Worm (Caenorhabditis elegans): ENCODE measurements around the gene clx-1.

clx-1 gene

ce11 chrIV:7785506-7786065 lies 51.1 kb downstream of the clx-1 start, which contains the start of gene tag-322 (continued):
- TF ChIP-seq dmd-9 (GFP tag; IDR thresholded peaks at IDR 0.05): no peak
- TF ChIP-seq dve-1 (tag; optimal IDR thresholded peaks at IDR 0.05; ENCODE audit: insufficient read depth): peak; percentile 70
- no peak for TF ChIP-seq egl-27 (tag; optimal IDR thresholded peaks at IDR 0.05)
- no peak for TF ChIP-seq F26F4.8 (GFP tag; conservative IDR thresholded peaks at IDR 0.05)
- no peak for TF ChIP-seq php-3 (GFP tag; IDR thresholded peaks at IDR 0.05)
- no peak for TF ChIP-seq nhr-10 (tag; optimal IDR thresholded peaks at IDR 0.05)
- no peak for TF ChIP-seq unc-130 (GFP tag; optimal IDR thresholded peaks at IDR 0.05)
- no peak for TF ChIP-seq pha-4 (GFP tag; IDR thresholded peaks at IDR 0.05)
- TF ChIP-seq pha-4 (tag; optimal IDR thresholded peaks at IDR 0.05): peak; percentile 18
- peak; percentile 84 for TF ChIP-seq mes-2 (tag; optimal IDR thresholded peaks at IDR 0.05; ENCODE audit: poor library complexity, severe bottlenecking)
- TF ChIP-seq hlh-11 (tag; optimal IDR thresholded peaks at IDR 0.05): peak; percentile 32
- TF ChIP-seq daf-16 (GFP tag; optimal IDR thresholded peaks at IDR 0.05): peak in 1 of 2 experiments; percentile 32
- TF ChIP-seq daf-16 (tag; optimal IDR thresholded peaks at IDR 0.05): peak; percentile 45
- no peak for TF ChIP-seq ctbp-1 (GFP tag; IDR thresholded peaks at IDR 0.05)
- TF ChIP-seq rbr-2 (tag; optimal IDR thresholded peaks at IDR 0.05): peak; percentile 62
- no peak for TF ChIP-seq dmd-8 (GFP tag; IDR thresholded peaks at IDR 0.05)
- no peak for TF ChIP-seq ceh-32 (tag; optimal IDR thresholded peaks at IDR 0.05; ENCODE audit: poor library complexity)
- no peak for TF ChIP-seq gei-8 (GFP tag; optimal IDR thresholded peaks at IDR 0.05)
- TF ChIP-seq nhr-11 (tag; optimal IDR thresholded peaks at IDR 0.05): no peak
- TF ChIP-seq egl-43 (GFP tag; IDR thresholded peaks at IDR 0.05): no peak
- peak; percentile 25; the same call in 1 of the 2 replicates for TF ChIP-seq dmd-6 (GFP tag; IDR thresholded peaks at IDR 0.05)
- no peak for TF ChIP-seq daf-12 (tag; optimal IDR thresholded peaks at IDR 0.05)
- TF ChIP-seq ama-1 (optimal IDR thresholded peaks at IDR 0.05): peak; percentile 44
- no peak for TF ChIP-seq ceh-20 (GFP tag; IDR thresholded peaks at IDR 0.05)

Data from whole organism, L4 larva.